Fruit fly (Drosophila melanogaster): ENCODE results near the gene Rpt3R.

The Rpt3R gene

dm6 chr3R:9791177-9791806 is 35.0 kb upstream of the Rpt3R start, which contains the start of the genes CG12945 and CG8507 (continued):
- TF ChIP-seq CG12769 (tag; optimal IDR thresholded peaks at IDR 0.05) (no peak), Vsx1 (GFP tag; optimal IDR thresholded peaks at IDR 0.05) (no peak), Drgx (GFP tag; IDR thresholded peaks at IDR 0.05) (no peak), unpg (GFP tag; optimal IDR thresholded peaks at IDR 0.05) (no peak), hth (optimal IDR thresholded peaks at IDR 0.05) (no peak), ken (GFP tag; IDR thresholded peaks at IDR 0.05) (0 out of 3 replicates have a peak, but pooled peaks have one; percentile 28), tup (GFP tag; optimal IDR thresholded peaks at IDR 0.05) (no peak), CTCF (GFP tag; optimal IDR thresholded peaks at IDR 0.05) (no peak), CG15479 (GFP tag; optimal IDR thresholded peaks at IDR 0.05) (peak; percentile 8), CG12942 (GFP tag; optimal IDR thresholded peaks at IDR 0.05) (peak; percentile 35), Ptx1 (GFP tag; IDR thresholded peaks at IDR 0.05) (peak; percentile 44), Ssrp (tag; optimal IDR thresholded peaks at IDR 0.05) (peak; percentile 28), CG1233 (GFP tag; optimal IDR thresholded peaks at IDR 0.05) (no peak), seq (GFP tag; IDR thresholded peaks at IDR 0.05) (no peak), CG13287 (GFP tag; IDR thresholded peaks at IDR 0.05; ENCODE audit: partially characterized antibody) (no peak), Hsf (GFP tag; optimal IDR thresholded peaks at IDR 0.05) (peak; percentile 63), CG7786 (GFP tag; optimal IDR thresholded peaks at IDR 0.05) (peak; percentile 38), CG18476 (GFP tag; optimal IDR thresholded peaks at IDR 0.05) (peak; percentile 26), abd-A (tag; optimal IDR thresholded peaks at IDR 0.05) (no peak), Rfx (GFP tag; IDR thresholded peaks at IDR 0.05) (peak; percentile 66), ttk (GFP tag; IDR thresholded peaks at IDR 0.05) (no peak), Side (GFP tag; optimal IDR thresholded peaks at IDR 0.05) (no peak), CG12219 (GFP tag; optimal IDR thresholded peaks at IDR 0.05) (no peak), exex (tag; optimal IDR thresholded peaks at IDR 0.05) (no peak), pita (GFP tag; optimal IDR thresholded peaks at IDR 0.05) (no peak), sr (GFP tag; IDR thresholded peaks at IDR 0.05) (no peak), tna (GFP tag; IDR thresholded peaks at IDR 0.05; ENCODE audit: partially characterized antibody) (no peak), Hmx (GFP tag; optimal IDR thresholded peaks at IDR 0.05) (no peak), CG30020 (tag; optimal IDR thresholded peaks at IDR 0.05) (peak; percentile 52), sens (GFP tag) (peak; percentile 85), cato (GFP tag; optimal IDR thresholded peaks at IDR 0.05; ENCODE audit: borderline replicate concordance) (no peak), sima (GFP tag; optimal IDR thresholded peaks at IDR 0.05) (no peak), CG31224 (GFP tag; IDR thresholded peaks at IDR 0.05) (peak; percentile 20; the same call in 1 of the 2 replicates), CG8478 (optimal IDR thresholded peaks at IDR 0.05) (no peak), Tbp (GFP tag; optimal IDR thresholded peaks at IDR 0.05) (no peak), tx (GFP tag; optimal IDR thresholded peaks at IDR 0.05) (no peak), D19A (tag; optimal IDR thresholded peaks at IDR 0.05) (no peak), Dip2 (GFP tag; IDR thresholded peaks at IDR 0.05) (no peak), CG6813 (GFP tag; optimal IDR thresholded peaks at IDR 0.05) (no peak), Sox100B (GFP tag; optimal IDR thresholded peaks at IDR 0.05) (no peak), CG8290 (GFP tag; optimal IDR thresholded peaks at IDR 0.05) (peak; percentile 45), CG8290 (tag; optimal IDR thresholded peaks at IDR 0.05) (no peak), bigmax (GFP tag; optimal IDR thresholded peaks at IDR 0.05) (no peak), Nf-YA (GFP tag; IDR thresholded peaks at IDR 0.05) (no peak), CG30403 (GFP tag; optimal IDR thresholded peaks at IDR 0.05) (peak; percentile 67), CG5953 (GFP tag; IDR thresholded peaks at IDR 0.05) (no peak), Oaz (GFP tag; IDR thresholded peaks at IDR 0.05) (no peak), dm (GFP tag; optimal IDR thresholded peaks at IDR 0.05) (peak; percentile 34), CG3065 (GFP tag; optimal IDR thresholded peaks at IDR 0.05) (no peak), HLH54F (GFP tag; optimal IDR thresholded peaks at IDR 0.05) (peak; percentile 33), cg (GFP tag; optimal IDR thresholded peaks at IDR 0.05) (no peak), wek (GFP tag; optimal IDR thresholded peaks at IDR 0.05) (no peak), Meics (GFP tag; optimal IDR thresholded peaks at IDR 0.05) (peak; percentile 52)
